Worm (Caenorhabditis elegans): ENCODE data around the gene Y44A6D.3.
A peak's percentile ranks its signal among the peaks of the same experiment; 100 is the strongest.

Y44A6D.3 gene

DNA sequence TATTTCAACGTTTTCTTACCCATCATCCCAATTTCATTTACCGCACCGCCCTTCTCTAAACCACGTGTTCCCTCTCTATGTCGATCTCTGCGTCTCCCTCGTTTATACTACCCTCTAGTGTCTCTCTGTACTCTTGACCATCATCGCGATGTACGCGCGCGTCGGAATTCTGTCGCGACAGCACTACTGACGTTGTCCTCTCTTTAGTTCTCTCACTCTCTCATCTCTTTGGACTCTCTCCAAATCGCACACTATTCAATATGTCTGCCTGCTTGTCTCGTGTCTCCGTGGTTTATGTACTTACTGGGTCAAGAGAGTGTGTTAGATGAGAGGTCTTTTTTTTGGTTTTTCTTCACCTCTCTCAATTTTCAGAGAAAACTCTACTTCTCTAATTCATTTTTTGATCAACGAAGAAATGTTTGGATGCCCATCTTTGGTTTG, 13.9 kb downstream of the Y44A6D.3 start (continued):
- TF ChIP-seq ets-4 (GFP tag; optimal IDR thresholded peaks at IDR 0.05) (peak; percentile 59), madf-8 (GFP tag; conservative IDR thresholded peaks at IDR 0.05) (no peak), unc-62 (GFP tag; optimal IDR thresholded peaks at IDR 0.05) (no peak), lag-1 (GFP tag; IDR thresholded peaks at IDR 0.05) (no peak), dpff-1 (tag; optimal IDR thresholded peaks at IDR 0.05) (no peak), nhr-120 (GFP tag; IDR thresholded peaks at IDR 0.05) (no peak), mcd-1 (GFP tag; IDR thresholded peaks at IDR 0.05) (peak; percentile 78), him-1 (tag; optimal IDR thresholded peaks at IDR 0.05) (no peak), ZK185.1 (tag; optimal IDR thresholded peaks at IDR 0.05; ENCODE audit: poor library complexity, severe bottlenecking) (peak; percentile 80), ceh-27 (GFP tag; optimal IDR thresholded peaks at IDR 0.05) (peak; percentile 98), pha-4 (tag; optimal IDR thresholded peaks at IDR 0.05) (no peak), mes-4 (tag; optimal IDR thresholded peaks at IDR 0.05) (no peak), nhr-90 (tag; optimal IDR thresholded peaks at IDR 0.05) (peak; percentile 55), snpc-1.3 (tag; optimal IDR thresholded peaks at IDR 0.05; ENCODE audit: insufficient read depth) (peak; percentile 48), tbp1 (GFP tag; optimal IDR thresholded peaks at IDR 0.05) (peak; percentile 69), athp-1 (tag; optimal IDR thresholded peaks at IDR 0.05) (peak; percentile 3), ccch-3 (GFP tag; optimal IDR thresholded peaks at IDR 0.05) (no peak), somi-1 (GFP tag; optimal IDR thresholded peaks at IDR 0.05) (peak; percentile 93), bed-1 (GFP tag; IDR thresholded peaks at IDR 0.05) (no peak), Y95B8A.8 (GFP tag; IDR thresholded peaks at IDR 0.05) (peak; percentile 43; the same call in 1 of the 2 replicates), F33H1.4 (GFP tag; IDR thresholded peaks at IDR 0.05) (no peak), mxl-1 (tag; optimal IDR thresholded peaks at IDR 0.05) (no peak), F22D6.2 (tag; optimal IDR thresholded peaks at IDR 0.05) (peak; percentile 53), snpc-3.4 (tag; optimal IDR thresholded peaks at IDR 0.05) (no peak), F39B2.1 (GFP tag; IDR thresholded peaks at IDR 0.05) (no peak), lin-35 (GFP tag; optimal IDR thresholded peaks at IDR 0.05) (peak in 1 of 3 experiments; percentile 87), F57C9.4 (tag; optimal IDR thresholded peaks at IDR 0.05) (no peak), ztf-26 (tag; optimal IDR thresholded peaks at IDR 0.05) (peak; percentile 84), hlh-12 (tag; optimal IDR thresholded peaks at IDR 0.05) (no peak), snpc-1.1 (tag; optimal IDR thresholded peaks at IDR 0.05; ENCODE audit: insufficient read depth) (no peak), mel-28 (tag; optimal IDR thresholded peaks at IDR 0.05; ENCODE audit: borderline replicate concordance) (no peak), F57A8.1 (GFP tag; optimal IDR thresholded peaks at IDR 0.05) (no peak), aptf-3 (GFP tag; IDR thresholded peaks at IDR 0.05) (no peak), C06A6.2 (GFP tag; conservative IDR thresholded peaks at IDR 0.05) (peak; percentile 88), lin-54 (GFP tag; optimal IDR thresholded peaks at IDR 0.05) (peak; percentile 71), zim-3 (tag; optimal IDR thresholded peaks at IDR 0.05) (no peak), tbx-9 (tag; optimal IDR thresholded peaks at IDR 0.05; ENCODE audit: borderline replicate concordance) (no peak), pbrm-1 (GFP tag; IDR thresholded peaks at IDR 0.05) (peak; percentile 92), Y53G8AR.9 (GFP tag; conservative IDR thresholded peaks at IDR 0.05) (peak; percentile 76; the same call in 1 of the 2 replicates), zfh-2 (GFP tag; conservative IDR thresholded peaks at IDR 0.05) (no peak; the same call in 1 of the 2 replicates), C17E4.6 (GFP tag; IDR thresholded peaks at IDR 0.05) (no peak), madf-3 (GFP tag; IDR thresholded peaks at IDR 0.05) (no peak), nhr-27 (tag; optimal IDR thresholded peaks at IDR 0.05) (no peak), rpc-1 (optimal IDR thresholded peaks at IDR 0.05) (no peak), rpc-1 (tag; optimal IDR thresholded peaks at IDR 0.05) (no peak), snpc-4 (GFP tag; optimal IDR thresholded peaks at IDR 0.05) (no peak), snpc-4 (tag; optimal IDR thresholded peaks at IDR 0.05) (peak in 3 of 4 experiments; percentile 14 to 80 (median 79)), lin-26 (GFP tag; IDR thresholded peaks at IDR 0.05) (peak; percentile 75; the same call in 1 of the 2 replicates), sea-2 (GFP tag; IDR thresholded peaks at IDR 0.05) (no peak)

Data from whole organism, young adult.